Fruit fly (Drosophila melanogaster) whole organism, prepupa: Measurements from ENCODE around the gene Drs.

Experiments
- CG1621 ChIP-seq: fragments of 200-800 bp; sonication (Bioruptor generic); optimal IDR thresholded peaks from 3 replicates; lab custom pipeline; 2018; ENCODE audit warnings: missing biosample characterization, mild to moderate bottlenecking, missing genetic modification characterization
- CG6854 ChIP-seq: fragments of 200-800 bp; sonication (Bioruptor generic); optimal IDR thresholded peaks from 2 replicates; lab custom pipeline; 2017; ENCODE audit warnings: missing biosample characterization, mild to moderate bottlenecking, missing genetic modification characterization
- CG8319 ChIP-seq: fragments of 200-800 bp; sonication (Bioruptor generic); optimal IDR thresholded peaks from 3 replicates; lab custom pipeline; 2016; ENCODE audit warnings: missing biosample characterization, missing genetic modification characterization
- OdsH ChIP-seq: fragments of 200-800 bp; sonication (Bioruptor generic); optimal IDR thresholded peaks from 3 replicates; lab custom pipeline; 2016; ENCODE audit warnings: missing biosample characterization, missing genetic modification characterization
- Sox102F ChIP-seq: fragments of 200-800 bp; sonication (Bioruptor generic); optimal IDR thresholded peaks from 2 replicates; lab custom pipeline; 2016; ENCODE audit warnings: missing biosample characterization, mild to moderate bottlenecking, missing genetic modification characterization
- achi ChIP-seq: fragments of 200-800 bp; sonication (Bioruptor generic); optimal IDR thresholded peaks from 3 replicates; lab custom pipeline; 2016; ENCODE audit warnings: missing biosample characterization, missing genetic modification characterization
- svp ChIP-seq: fragments of 200-800 bp; sonication (Bioruptor generic); peaks from one replicate; lab custom pipeline; 2016; ENCODE audit warnings: missing biosample characterization, missing genetic modification characterization

dm6 chr3L:3334784-3335183, 34.6 kb upstream of the Drs start, which contains the start of gene CG14969:
- no peak for TF ChIP-seq achi (GFP tag; lab: Kevin White, UChicago)
- TF ChIP-seq Sox102F (GFP tag; lab: Kevin White, UChicago) = no peak
- TF ChIP-seq OdsH (GFP tag; lab: Kevin White, UChicago) = no peak
- no peak for TF ChIP-seq CG8319 (GFP tag; lab: Kevin White, UChicago)
- TF ChIP-seq CG1621 = no peak
- TF ChIP-seq CG6854 (GFP tag; lab: Kevin White, UChicago) = no peak
- no peak for TF ChIP-seq svp (GFP tag; lab: Kevin White, UChicago)
